Worm (Caenorhabditis elegans): ENCODE measurements around the gene srx-42.

DNA sequence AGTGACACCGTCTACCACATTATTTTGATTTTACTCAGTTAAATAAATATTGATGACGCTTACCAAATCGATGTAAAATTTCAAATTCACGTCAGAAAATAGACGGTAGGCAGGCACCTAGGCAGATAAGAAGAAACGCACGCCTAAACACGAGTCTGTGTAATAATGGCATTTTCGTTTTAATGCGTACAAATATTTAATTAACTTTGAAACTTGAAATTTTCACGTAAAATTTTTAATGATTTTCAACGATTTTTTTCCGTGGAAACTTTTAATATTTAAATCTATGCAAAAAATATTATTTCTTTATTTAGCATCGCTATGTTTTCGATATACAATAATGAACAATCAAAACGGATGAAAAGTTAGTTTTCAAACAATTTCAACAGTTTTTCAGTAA lies 10.4 kb downstream of the srx-42 start, which contains the start of gene C06B3.16:
- no peak for TF ChIP-seq ttx-3 (tag; optimal IDR thresholded peaks at IDR 0.05)
- no peak for TF ChIP-seq ama-1 (optimal IDR thresholded peaks at IDR 0.05)
- TF ChIP-seq fkh-10 (GFP tag; optimal IDR thresholded peaks at IDR 0.05): no peak
- no peak for TF ChIP-seq ceh-9 (tag; optimal IDR thresholded peaks at IDR 0.05)
- no peak for TF ChIP-seq pha-4 (tag; optimal IDR thresholded peaks at IDR 0.05)
- TF ChIP-seq pha-2 (tag; optimal IDR thresholded peaks at IDR 0.05): no peak
